Worm (Caenorhabditis elegans) whole organism, L4 larva: ENCODE data around the gene srg-68.
A peak's percentile ranks its signal among the peaks of the same experiment; 100 is the strongest.

Experiments
- D1046.2 ChIP-seq: fragments of 200-800 bp; sonication (Bioruptor generic); IDR thresholded peaks from 2 replicates; pipeline ENCODE4 v1.3.6; 2022; ENCODE audit warnings: missing genetic modification characterization, missing compliant biosample characterization
- F26F4.8 ChIP-seq: fragments of 200-800 bp; sonication (Bioruptor generic); conservative IDR thresholded peaks from 2 replicates; pipeline ENCODE4 v1.3.6; 2022; ENCODE audit warnings: missing genetic modification characterization, missing compliant biosample characterization
- F49E8.2 ChIP-seq: sonication (generic microtip); optimal IDR thresholded peaks from 2 replicates; lab custom pipeline; 2016; ENCODE audit warnings: missing compliant biosample characterization, mild to moderate bottlenecking, missing genetic modification characterization, borderline replicate concordance
- Y105C5A.15 ChIP-seq: fragments of 200-800 bp; sonication (Bioruptor generic); IDR thresholded peaks from 2 replicates; pipeline ENCODE4 v1.3.6; 2022; ENCODE audit warnings: missing genetic modification characterization, missing compliant biosample characterization
- ZK337.2 ChIP-seq: fragments of 200-800 bp; sonication (Bioruptor generic); IDR thresholded peaks from 2 replicates; pipeline ENCODE4 v1.3.6; 2022; ENCODE audit warnings: missing genetic modification reagents, missing genetic modification characterization, missing compliant biosample characterization
- ZK546.5 ChIP-seq, 2 experiments: sonication (generic microtip); optimal IDR thresholded peaks; 2 replicates each; lab custom pipeline; 2017; ENCODE audit warnings: missing biosample characterization in 2 of 2, missing genetic modification characterization in 2 of 2
- aha-1 ChIP-seq: fragments of 150-350 bp; peaks from one replicate; lab custom pipeline; 2014; ENCODE audit warnings: missing biosample characterization, missing genetic modification characterization
- aly-2 ChIP-seq: sonication (generic microtip); optimal IDR thresholded peaks from 2 replicates; lab custom pipeline; 2018; ENCODE audit warnings: missing biosample characterization, missing genetic modification characterization
- attf-4 ChIP-seq: sonication (generic microtip); optimal IDR thresholded peaks from 3 replicates; lab custom pipeline; 2017; ENCODE audit warnings: missing biosample characterization, missing genetic modification characterization
- ceh-20 ChIP-seq: fragments of 200-800 bp; sonication (Bioruptor generic); IDR thresholded peaks from 2 replicates; pipeline ENCODE4 v1.3.6; 2022; ENCODE audit warnings: missing genetic modification reagents, missing genetic modification characterization, missing compliant biosample characterization
- ceh-28 ChIP-seq: fragments of 150-350 bp; optimal IDR thresholded peaks from 2 replicates; lab custom pipeline; 2014; ENCODE audit warnings: missing biosample characterization, missing genetic modification reagents, missing genetic modification characterization
- ceh-32 ChIP-seq: sonication (generic microtip); optimal IDR thresholded peaks from 2 replicates; lab custom pipeline; 2016; ENCODE audit warnings: mild to moderate bottlenecking, missing genetic modification characterization, missing compliant biosample characterization; ENCODE audit not compliant: poor library complexity
- ceh-82 ChIP-seq: sonication (generic microtip); optimal IDR thresholded peaks from 2 replicates; lab custom pipeline; 2017; ENCODE audit warnings: missing biosample characterization, missing genetic modification characterization
- daf-12 ChIP-seq: fragments of 150-350 bp; optimal IDR thresholded peaks from 2 replicates; lab custom pipeline; 2014; ENCODE audit warnings: missing biosample characterization, missing genetic modification reagents, missing genetic modification characterization
- daf-8 ChIP-seq: fragments of 200-800 bp; sonication (Bioruptor generic); IDR thresholded peaks from 2 replicates; pipeline ENCODE4 v1.3.6; 2022; ENCODE audit warnings: missing genetic modification characterization, missing compliant biosample characterization
- dmd-8 ChIP-seq: fragments of 200-800 bp; sonication (Bioruptor generic); IDR thresholded peaks from 2 replicates; pipeline ENCODE4 v1.3.6; 2022; ENCODE audit warnings: missing genetic modification characterization, missing compliant biosample characterization
- dmd-9 ChIP-seq: fragments of 200-800 bp; sonication (Bioruptor generic); IDR thresholded peaks from 2 replicates; pipeline ENCODE4 v1.3.6; 2022; ENCODE audit warnings: missing genetic modification reagents, missing genetic modification characterization, missing compliant biosample characterization
- dve-1 ChIP-seq: sonication (generic microtip); optimal IDR thresholded peaks from 2 replicates; lab custom pipeline; 2017; ENCODE audit warnings: antibody characterized with exemption, mild to moderate bottlenecking, missing genetic modification characterization, missing compliant biosample characterization; ENCODE audit not compliant: insufficient read depth
- egl-27 ChIP-seq: sonication (generic microtip); optimal IDR thresholded peaks from 3 replicates; lab custom pipeline; 2017; ENCODE audit warnings: missing biosample characterization, missing genetic modification reagents, missing genetic modification characterization
- hlh-11 ChIP-seq: fragments of 200-800 bp; sonication (Bioruptor generic); optimal IDR thresholded peaks from 2 replicates; lab custom pipeline; 2018; ENCODE audit warnings: mild to moderate bottlenecking, missing genetic modification characterization, missing compliant biosample characterization
- hmg-1.1 ChIP-seq: fragments of 200-800 bp; sonication (Bioruptor generic); IDR thresholded peaks from 2 replicates; pipeline ENCODE4 v1.3.6; 2022; ENCODE audit warnings: missing genetic modification reagents, missing genetic modification characterization, missing compliant biosample characterization
- jun-1 ChIP-seq: fragments of 150-350 bp; optimal IDR thresholded peaks from 2 replicates; lab custom pipeline; 2014; ENCODE audit warnings: missing biosample characterization, missing genetic modification reagents, missing genetic modification characterization
- lin-1 ChIP-seq: fragments of 200-800 bp; sonication (Bioruptor generic); IDR thresholded peaks from 2 replicates; pipeline ENCODE4 v1.3.6; 2022; ENCODE audit warnings: missing genetic modification reagents, missing genetic modification characterization, missing compliant biosample characterization
- lin-39 ChIP-seq: fragments of 150-350 bp; optimal IDR thresholded peaks from 2 replicates; lab custom pipeline; 2014; ENCODE audit warnings: missing biosample characterization, missing genetic modification reagents, missing genetic modification characterization
- madf-5 ChIP-seq, 2 experiments: fragments of 200-800 bp; sonication (Bioruptor generic); IDR thresholded peaks; 2 replicates each; pipeline ENCODE4 v1.3.6; 2022; ENCODE audit warnings: missing compliant biosample characterization in 2 of 2, missing genetic modification characterization in 2 of 2
- madf-9 ChIP-seq: fragments of 200-800 bp; sonication (Bioruptor generic); conservative IDR thresholded peaks from 2 replicates; pipeline ENCODE4 v1.3.6; 2022; ENCODE audit warnings: missing genetic modification reagents, missing genetic modification characterization, missing compliant biosample characterization
- mdt-29 ChIP-seq: fragments of 200-800 bp; sonication (Bioruptor generic); IDR thresholded peaks from 2 replicates; pipeline ENCODE4 v1.3.6; 2022; ENCODE audit warnings: missing genetic modification reagents, missing genetic modification characterization, missing compliant biosample characterization
- mes-2 ChIP-seq: sonication (generic microtip); optimal IDR thresholded peaks from 2 replicates; lab custom pipeline; 2016; ENCODE audit warnings: missing genotype, mild to moderate bottlenecking, missing genetic modification characterization, missing compliant biosample characterization; ENCODE audit not compliant: poor library complexity, severe bottlenecking
- nhr-111 ChIP-seq: fragments of 200-800 bp; sonication (Bioruptor generic); optimal IDR thresholded peaks from 2 replicates; lab custom pipeline; 2018; ENCODE audit warnings: mild to moderate bottlenecking, missing genetic modification characterization, missing compliant biosample characterization
- nhr-28 ChIP-seq: fragments of 150-350 bp; optimal IDR thresholded peaks from 2 replicates; lab custom pipeline; 2014; ENCODE audit warnings: missing biosample characterization, missing genetic modification characterization
- nhr-41 ChIP-seq: fragments of 200-800 bp; sonication (Bioruptor generic); IDR thresholded peaks from 2 replicates; pipeline ENCODE4 v1.3.6; 2022; ENCODE audit warnings: missing genetic modification reagents, missing genetic modification characterization, missing compliant biosample characterization
- nhr-42 ChIP-seq: fragments of 200-800 bp; sonication (Bioruptor generic); IDR thresholded peaks from 2 replicates; pipeline ENCODE4 v1.3.6; 2022; ENCODE audit warnings: missing genetic modification characterization, missing compliant biosample characterization
- pha-4 ChIP-seq, 2 experiments: fragments of 150-350 bp in 1 of 2; fragments of 200-800 bp in 1 of 2; sonication (Bioruptor generic) in 1 of 2; IDR thresholded peaks in 1 of 2; optimal IDR thresholded peaks in 1 of 2; 2 replicates each; pipeline versions ENCODE4 v1.3.6 to Lab custom; 2014 to 2022; ENCODE audit warnings: missing genetic modification characterization in 2 of 2, missing genetic modification reagents in 2 of 2, missing biosample characterization in 1 of 2, missing compliant biosample characterization in 1 of 2
- sdz-12 ChIP-seq: fragments of 200-800 bp; sonication (Bioruptor generic); optimal IDR thresholded peaks from 2 replicates; lab custom pipeline; 2018; ENCODE audit warnings: mild to moderate bottlenecking, missing genetic modification characterization, missing compliant biosample characterization
- set-16 ChIP-seq: fragments of 200-800 bp; sonication (Bioruptor generic); IDR thresholded peaks from 2 replicates; pipeline ENCODE4 v1.3.6; 2022; ENCODE audit warnings: missing genetic modification reagents, missing genetic modification characterization, missing compliant biosample characterization
- skn-1 ChIP-seq: fragments of 150-350 bp; optimal IDR thresholded peaks from 2 replicates; lab custom pipeline; 2014; ENCODE audit warnings: missing biosample characterization, missing genetic modification characterization
- snpc-4 ChIP-seq: fragments of 150-350 bp; optimal IDR thresholded peaks from 2 replicates; lab custom pipeline; 2014; ENCODE audit warnings: missing biosample characterization, missing genetic modification characterization
- spr-1 ChIP-seq: sonication (generic microtip); optimal IDR thresholded peaks from 2 replicates; lab custom pipeline; 2016; ENCODE audit warnings: mild to moderate bottlenecking, missing genetic modification characterization, missing compliant biosample characterization
- tag-97 ChIP-seq: fragments of 200-800 bp; sonication (Bioruptor generic); IDR thresholded peaks from 2 replicates; pipeline ENCODE4 v1.3.6; 2022; ENCODE audit warnings: missing genetic modification characterization, missing compliant biosample characterization
- unc-62 ChIP-seq, 3 experiments: fragments of 150-350 bp in 1 of 3; sonication (generic microtip); optimal IDR thresholded peaks in 2 of 3; peaks in 1 of 3; 1 replicate in 1 of 3; 2 replicates in 2 of 3; lab custom pipeline; 2014 to 2017; ENCODE audit warnings: missing biosample characterization in 3 of 3, missing genetic modification characterization in 3 of 3, missing genetic modification reagents in 3 of 3, missing genotype in 1 of 3
- vab-7 ChIP-seq: fragments of 200-800 bp; sonication (Bioruptor generic); IDR thresholded peaks from 2 replicates; pipeline ENCODE4 v1.3.6; 2022; ENCODE audit warnings: missing genetic modification reagents, missing genetic modification characterization, missing compliant biosample characterization
- zag-1 ChIP-seq: fragments of 150-350 bp; optimal IDR thresholded peaks from 2 replicates; lab custom pipeline; 2014; ENCODE audit warnings: missing biosample characterization, missing genetic modification characterization
- zfp-2 ChIP-seq: sonication (generic microtip); optimal IDR thresholded peaks from 2 replicates; lab custom pipeline; 2016; ENCODE audit warnings: mild to moderate bottlenecking, missing genetic modification characterization, missing compliant biosample characterization
- zfp-3 ChIP-seq: fragments of 200-800 bp; sonication (Bioruptor generic); conservative IDR thresholded peaks from 2 replicates; pipeline ENCODE4 v1.3.6; 2022; ENCODE audit warnings: missing genetic modification reagents, missing genetic modification characterization, missing compliant biosample characterization
- ztf-7 ChIP-seq: fragments of 150-350 bp; optimal IDR thresholded peaks from 2 replicates; lab custom pipeline; 2014; ENCODE audit warnings: missing biosample characterization, missing genetic modification characterization

srg-68 gene

DNA sequence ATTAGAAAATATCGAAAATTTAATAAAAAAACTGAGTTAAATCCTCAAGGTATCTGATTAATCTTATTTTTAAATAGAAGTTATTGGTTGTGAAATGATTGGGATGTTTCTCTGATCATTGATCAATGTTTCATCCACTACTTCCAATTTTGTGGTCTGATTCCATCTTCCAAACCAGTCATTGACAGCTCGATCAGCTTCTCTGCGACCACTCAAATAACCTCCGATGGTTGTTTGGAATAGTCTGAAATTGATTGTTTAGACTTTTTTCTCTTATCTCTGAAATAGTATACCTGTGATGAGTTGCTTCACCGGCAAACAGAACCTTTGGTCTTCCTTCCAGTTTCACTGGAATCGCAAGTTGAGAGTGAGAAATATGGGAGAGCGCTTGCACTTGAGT lies 44.7 kb upstream of the srg-68 start (continued):
- TF ChIP-seq unc-62 (GFP tag; optimal IDR thresholded peaks at IDR 0.05 in 1 of 2; lab: Kevin White, UChicago) (peak in 1 of 2 experiments; percentile 94), unc-62 (tag; optimal IDR thresholded peaks at IDR 0.05; lab: Kevin White, UChicago) (no peak), pha-4 (GFP tag; IDR thresholded peaks at IDR 0.05; lab: Robert Waterston, UW) (no peak), pha-4 (tag; optimal IDR thresholded peaks at IDR 0.05; lab: Kevin White, UChicago) (no peak), daf-8 (GFP tag; lab: Robert Waterston, UW) (no peak), nhr-41 (GFP tag; lab: Robert Waterston, UW) (no peak), ZK337.2 (GFP tag; lab: Robert Waterston, UW) (no peak)
- TF ChIP-seq, all 104 proteins: peak for 5

DNA sequence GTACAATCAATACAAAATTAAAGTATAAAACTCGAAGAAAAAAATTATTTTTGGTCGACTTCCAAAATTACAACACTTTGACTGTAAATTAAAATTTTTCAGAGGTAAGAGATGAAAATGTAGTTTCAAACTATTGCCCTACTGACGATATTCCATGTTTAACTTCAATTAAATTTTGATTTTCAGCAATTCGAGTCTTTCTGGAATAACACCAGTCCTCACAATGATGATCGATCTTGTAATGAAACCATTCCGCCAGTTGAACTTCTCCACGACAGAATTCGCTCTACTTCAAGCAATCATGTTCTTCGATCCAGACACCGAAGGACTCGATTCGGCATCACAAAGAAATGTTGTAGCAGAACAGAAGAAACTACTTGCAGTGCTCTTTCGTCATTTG lies 43.9 kb upstream of the srg-68 start:
- TF ChIP-seq unc-62 (GFP tag; optimal IDR thresholded peaks at IDR 0.05 in 1 of 2; lab: Kevin White, UChicago) (peak in 1 of 2 experiments; percentile 94), unc-62 (tag; optimal IDR thresholded peaks at IDR 0.05; lab: Kevin White, UChicago) (no peak), daf-12 (no peak)
- TF ChIP-seq, all 104 proteins: peak for 1

DNA sequence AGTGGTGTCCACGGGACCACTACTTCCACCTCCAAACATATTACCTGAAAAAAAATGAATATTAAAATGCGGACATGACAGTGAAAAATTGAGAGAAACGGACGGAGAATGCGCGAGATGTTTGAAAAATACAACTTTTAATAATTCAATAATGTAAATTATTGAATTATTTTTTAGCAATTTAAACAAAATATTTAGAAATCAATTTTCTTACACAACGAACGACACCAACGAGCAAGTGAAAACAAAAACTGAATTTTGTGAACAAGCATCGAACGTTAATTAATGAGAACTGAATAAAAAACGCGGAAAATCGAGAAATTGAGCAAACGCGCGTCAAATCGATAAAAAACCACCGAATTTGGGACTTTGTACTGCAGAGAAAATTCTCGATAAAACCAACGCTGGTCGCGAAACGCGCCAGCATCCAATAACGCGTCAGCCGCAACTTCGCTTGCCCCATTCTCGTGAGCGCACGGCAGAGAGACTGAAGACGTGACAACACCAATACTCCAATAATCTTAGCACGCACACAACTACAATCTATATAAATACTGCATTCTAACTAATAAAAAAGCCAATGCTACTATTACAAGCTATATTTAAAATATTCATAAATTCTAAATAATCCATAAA lies 39.7 kb upstream of the srg-68 start, which contains the start of the genes dnj-19 and nhr-47:
TSS of gene dnj-19 (minus strand) at position 51 of the 636 bp plus-strand sequence.
TSS of gene nhr-47 (plus strand) at position 447 of the 636 bp plus-strand sequence.
- TF ChIP-seq aha-1 (tag; lab: Kevin White, UChicago) (peak; percentile 99), Y105C5A.15 (GFP tag; lab: Robert Waterston, UW) (no peak), ceh-20 (GFP tag; lab: Robert Waterston, UW) (peak; percentile 94), madf-5 (GFP tag; IDR thresholded peaks at IDR 0.05; lab: Robert Waterston, UW) (no peak), ZK546.5 (tag; optimal IDR thresholded peaks at IDR 0.05; lab: Kevin White, UChicago) (no peak), nhr-111 (GFP tag; lab: Kevin White, UChicago) (no peak), ZK337.2 (GFP tag; lab: Robert Waterston, UW) (no peak), zfp-3 (GFP tag; lab: Robert Waterston, UW) (peak; percentile 88), ceh-82 (no peak), lin-1 (GFP tag; lab: Robert Waterston, UW) (no peak), ceh-28 (tag; lab: Kevin White, UChicago) (no peak), tag-97 (GFP tag; lab: Robert Waterston, UW) (no peak), egl-27 (no peak), hlh-11 (tag; lab: Kevin White, UChicago) (peak; percentile 93), nhr-42 (peak; percentile 91), sdz-12 (GFP tag; lab: Kevin White, UChicago) (no peak), dmd-9 (GFP tag; lab: Robert Waterston, UW) (0 out of 2 replicates have a peak, but pooled peaks have one; percentile 58), hmg-1.1 (peak; percentile 95), zfp-2 (peak; percentile 18), mes-2 (peak; percentile 90), ztf-7 (tag; lab: Kevin White, UChicago) (peak; percentile 81), vab-7 (GFP tag; lab: Robert Waterston, UW) (peak; percentile 63), spr-1 (peak; percentile 84), nhr-28 (tag; lab: Kevin White, UChicago) (peak; percentile 83), daf-12 (no peak), lin-39 (no peak), D1046.2 (no peak), jun-1 (tag; lab: Kevin White, UChicago) (peak; percentile 67), zag-1 (tag; lab: Kevin White, UChicago) (no peak), dmd-8 (GFP tag; lab: Robert Waterston, UW) (peak; percentile 64; the same call in 1 of the 2 replicates), skn-1 (tag; lab: Kevin White, UChicago) (no peak), F49E8.2 (peak; percentile 48), set-16 (GFP tag; lab: Robert Waterston, UW) (no peak; the same call in 1 of the 2 replicates), F26F4.8 (GFP tag; lab: Robert Waterston, UW) (no peak), mdt-29 (GFP tag; lab: Robert Waterston, UW) (peak; percentile 75), snpc-4 (no peak), madf-9 (GFP tag; lab: Robert Waterston, UW) (peak; percentile 65), aly-2 (no peak), attf-4 (tag; lab: Kevin White, UChicago) (no peak), ceh-32 (tag; lab: Kevin White, UChicago) (no peak), dve-1 (tag; lab: Kevin White, UChicago) (peak; percentile 96), nhr-41 (GFP tag; lab: Robert Waterston, UW) (no peak)
